Worm (Caenorhabditis elegans) whole organism, mixed stage, embryonic: ENCODE measurements around the gene dsc-1.

Experiments
- ces-1 ChIP-seq: fragments of 150-350 bp; optimal IDR thresholded peaks from 2 replicates; lab custom pipeline; 2014; ENCODE audit warnings: missing biosample characterization, missing genetic modification reagents, missing genetic modification characterization
- drap-1 ChIP-seq: fragments of 200-800 bp; sonication (Bioruptor generic); optimal IDR thresholded peaks from 3 replicates; lab custom pipeline; 2018; ENCODE audit warnings: mild to moderate bottlenecking, missing genetic modification characterization, missing compliant biosample characterization
- elt-3 ChIP-seq: fragments of 150-350 bp; optimal IDR thresholded peaks from 2 replicates; lab custom pipeline; 2014; ENCODE audit warnings: missing biosample characterization, missing genetic modification characterization
- hlh-1 ChIP-seq: fragments of 150-350 bp; optimal IDR thresholded peaks from 2 replicates; lab custom pipeline; 2014; ENCODE audit warnings: missing biosample characterization, missing genetic modification reagents, missing genetic modification characterization
- mab-5 ChIP-seq: fragments of 150-350 bp; optimal IDR thresholded peaks from 2 replicates; lab custom pipeline; 2014; ENCODE audit warnings: missing biosample characterization, missing genetic modification characterization
- nhr-12 ChIP-seq: fragments of 150-350 bp; optimal IDR thresholded peaks from 2 replicates; lab custom pipeline; 2014; ENCODE audit warnings: missing biosample characterization, missing genetic modification characterization
- nhr-237 ChIP-seq: fragments of 150-350 bp; optimal IDR thresholded peaks from 2 replicates; lab custom pipeline; 2014; ENCODE audit warnings: missing biosample characterization, missing genetic modification characterization
- sem-2 ChIP-seq: fragments of 200-800 bp; sonication (Bioruptor generic); optimal IDR thresholded peaks from 2 replicates; lab custom pipeline; 2018; ENCODE audit warnings: mild to moderate bottlenecking, missing genetic modification characterization, missing compliant biosample characterization
- unc-39 ChIP-seq: fragments of 150-350 bp; optimal IDR thresholded peaks from 2 replicates; lab custom pipeline; 2014; ENCODE audit warnings: missing biosample characterization, missing genetic modification characterization

- TF ChIP-seq drap-1 = no peak
- TF ChIP-seq mab-5 (tag; lab: Kevin White, UChicago) = no peak
- no peak for TF ChIP-seq hlh-1 (tag; lab: Kevin White, UChicago)
- no peak for TF ChIP-seq nhr-237
- peak; percentile 16 for TF ChIP-seq ces-1
- TF ChIP-seq nhr-12 (tag; lab: Kevin White, UChicago) = no peak
- no peak for TF ChIP-seq elt-3 (tag; lab: Kevin White, UChicago)
- no peak for TF ChIP-seq sem-2 (GFP tag; lab: Kevin White, UChicago)
- TF ChIP-seq unc-39 (tag; lab: Kevin White, UChicago) = no peak
These were observed 27.7 kb downstream of the dsc-1 start, which contains the start of gene ergi-2 for ce11 chrX:15006847-15007358.
